Fruit fly (Drosophila melanogaster): ENCODE results near the gene CG11504.
A peak's percentile ranks its signal among the peaks of the same experiment; 100 is the strongest.

- TF ChIP-seq CG6791 (GFP tag; IDR thresholded peaks at IDR 0.05; ENCODE audit: partially characterized antibody) (peak; percentile 79), cad (GFP tag; optimal IDR thresholded peaks at IDR 0.05) (no peak), CG43689 (GFP tag; IDR thresholded peaks at IDR 0.05) (no peak), grau (tag; optimal IDR thresholded peaks at IDR 0.05) (peak; percentile 50), CG42726 (GFP tag; IDR thresholded peaks at IDR 0.05; ENCODE audit: partially characterized antibody) (peak; percentile 41; the same call in 1 of the 2 replicates), Mes4 (GFP tag; optimal IDR thresholded peaks at IDR 0.05) (no peak), Doc3 (GFP tag; IDR thresholded peaks at IDR 0.05; ENCODE audit: partially characterized antibody) (peak; percentile 83), Gsc (GFP tag; IDR thresholded peaks at IDR 0.05) (no peak), lmd (GFP tag; IDR thresholded peaks at IDR 0.05) (0 out of 2 replicates have a peak, but pooled peaks have one; percentile 33), sim (GFP tag; IDR thresholded peaks at IDR 0.05) (no peak), CG1832 (GFP tag; optimal IDR thresholded peaks at IDR 0.05) (no peak), CG34224 (GFP tag; IDR thresholded peaks at IDR 0.05; ENCODE audit: partially characterized antibody) (peak; percentile 93)
Observed at dm6 chr3R:29997607-29998236, at the start of gene CG11504, which contains the start of gene CG15525.
